Worm (Caenorhabditis elegans) whole organism, late embryonic: Measurements from ENCODE around the gene ncs-5.

Source experiments
- ahr-1 ChIP-seq: sonication (generic microtip); optimal IDR thresholded peaks from 2 replicates; lab custom pipeline; 2016; ENCODE audit warnings: missing genetic modification characterization, missing compliant biosample characterization
- ceh-24 ChIP-seq: sonication (generic microtip); optimal IDR thresholded peaks from 2 replicates; lab custom pipeline; 2016; ENCODE audit warnings: mild to moderate bottlenecking, missing genetic modification characterization, missing compliant biosample characterization
- ceh-45 ChIP-seq: fragments of 200-800 bp; sonication (Bioruptor generic); IDR thresholded peaks from 2 replicates; pipeline ENCODE4 v1.3.6; 2022; ENCODE audit warnings: missing genetic modification reagents, missing genetic modification characterization, missing compliant biosample characterization

ce11 chrV:18870955-18871354 lies 51.4 kb downstream of the ncs-5 start:
- TF ChIP-seq ceh-45 (GFP tag; lab: Robert Waterston, UW) (no peak), ceh-24 (tag; lab: Kevin White, UChicago) (no peak), ahr-1 (tag; lab: Kevin White, UChicago) (no peak)
